Fruit fly (Drosophila melanogaster): ENCODE data around the gene Bdp1.

The Bdp1 gene

DNA sequence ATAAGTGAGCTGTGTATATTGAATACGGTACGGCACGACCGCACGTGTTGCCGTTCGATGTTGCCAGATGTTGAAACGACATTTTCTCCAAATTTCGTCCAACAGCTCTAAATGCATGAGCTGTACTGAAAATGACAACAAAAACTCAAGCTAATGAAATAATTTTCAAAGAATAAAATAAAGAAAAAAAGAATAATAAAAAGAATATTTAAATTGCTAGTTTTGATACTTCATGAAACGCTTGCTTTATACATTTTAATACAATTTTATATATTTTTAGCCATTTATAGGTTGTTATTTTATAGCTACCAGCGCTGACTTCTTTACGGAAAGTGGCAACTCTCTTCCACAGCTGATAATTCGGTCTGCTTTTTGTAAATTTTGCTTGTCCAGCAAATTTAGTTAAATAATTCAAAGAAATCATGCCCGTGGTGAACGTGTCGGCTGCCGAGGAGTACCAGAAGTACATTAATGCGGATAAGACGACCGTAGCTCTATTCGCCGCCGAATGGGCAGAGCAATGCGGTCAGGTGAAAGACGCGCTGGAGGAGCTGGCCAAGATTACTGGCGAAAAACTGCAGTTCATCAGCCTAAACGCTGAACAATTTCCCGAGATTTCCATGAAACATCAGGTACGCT, 7.5 kb downstream of the Bdp1 start, which contains the start of the genes Nnp-1 and Grx3:
Gene Nnp-1 (minus strand): TSS at position 81 of the 639 bp plus-strand sequence.
Gene Grx3 (plus strand): TSS at position 339 of the 639 bp plus-strand sequence.
- TF ChIP-seq CG9948 (tag; optimal IDR thresholded peaks at IDR 0.05) (peak; percentile 39), D1 (tag; optimal IDR thresholded peaks at IDR 0.05) (peak; percentile 30), CG32121 (GFP tag; IDR thresholded peaks at IDR 0.05) (0 out of 2 replicates have a peak, but pooled peaks have one; percentile 35), rn (GFP tag; IDR thresholded peaks at IDR 0.05) (0 out of 2 replicates have a peak, but pooled peaks have one; percentile 13), CG10348 (GFP tag; IDR thresholded peaks at IDR 0.05) (no peak), CG17806 (tag; optimal IDR thresholded peaks at IDR 0.05) (no peak), CG14655 (GFP tag; optimal IDR thresholded peaks at IDR 0.05) (no peak), Ets98B (GFP tag; IDR thresholded peaks at IDR 0.05) (no peak), CG8159 (tag; optimal IDR thresholded peaks at IDR 0.05) (peak; percentile 44), Snoo (tag; optimal IDR thresholded peaks at IDR 0.05) (peak; percentile 3)

DNA sequence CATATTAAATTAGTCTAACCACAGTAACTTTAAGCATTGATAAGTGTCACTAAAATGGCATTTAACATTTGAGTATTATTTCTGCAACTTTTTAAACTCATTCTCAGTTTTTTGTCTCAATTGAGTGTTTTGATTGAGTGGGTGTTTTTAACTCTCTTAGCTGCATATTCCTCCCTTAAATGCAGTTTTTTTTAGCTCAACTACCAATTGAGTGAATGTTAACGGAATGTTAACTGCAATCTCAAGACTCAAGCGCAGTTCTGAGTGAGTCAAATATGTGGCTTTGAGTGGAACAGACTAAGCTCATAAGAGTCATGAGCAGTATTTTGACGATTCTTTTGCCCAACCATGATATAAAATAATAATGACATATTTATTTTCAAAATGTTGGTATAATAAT, 10.7 kb downstream of the Bdp1 start:
- TF ChIP-seq gl (tag; optimal IDR thresholded peaks at IDR 0.05) (no peak), CG17806 (tag; optimal IDR thresholded peaks at IDR 0.05) (no peak), CG8159 (tag; optimal IDR thresholded peaks at IDR 0.05) (no peak), Snoo (tag; optimal IDR thresholded peaks at IDR 0.05) (no peak), CG34367 (tag; optimal IDR thresholded peaks at IDR 0.05) (no peak), CG32121 (GFP tag; IDR thresholded peaks at IDR 0.05) (no peak), CG15710 (tag; optimal IDR thresholded peaks at IDR 0.05) (no peak), Pif1A (GFP tag; optimal IDR thresholded peaks at IDR 0.05) (no peak), CG10348 (GFP tag; IDR thresholded peaks at IDR 0.05) (no peak), CG14655 (GFP tag; optimal IDR thresholded peaks at IDR 0.05) (no peak)

DNA sequence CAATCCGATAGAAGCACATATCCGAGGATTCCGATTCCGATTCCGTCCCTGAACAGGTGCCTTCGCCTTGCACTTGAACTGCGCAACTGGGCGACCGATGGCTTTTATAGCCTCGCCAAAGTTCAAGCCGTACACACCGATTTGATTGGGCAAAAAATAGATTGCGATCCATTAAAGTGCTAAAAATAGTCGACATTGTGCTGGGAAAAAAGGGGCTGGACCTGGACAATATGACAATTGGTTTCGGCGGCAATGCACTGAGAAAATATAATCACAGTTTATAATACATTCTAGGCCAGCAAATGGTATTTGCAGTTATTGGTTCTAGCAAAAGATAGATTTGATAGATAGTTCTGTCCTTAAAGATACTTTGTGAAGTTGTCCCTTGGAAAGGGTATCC, 12.2 kb downstream of the Bdp1 start, which contains the start of gene CG9377:
Gene CG9377 (minus strand): TSS at position 101 of the 400 bp plus-strand sequence.
- TF ChIP-seq CG14655 (GFP tag; optimal IDR thresholded peaks at IDR 0.05) (no peak), CG17806 (tag; optimal IDR thresholded peaks at IDR 0.05) (no peak), gl (tag; optimal IDR thresholded peaks at IDR 0.05) (no peak), Snoo (tag; optimal IDR thresholded peaks at IDR 0.05) (no peak)

DNA sequence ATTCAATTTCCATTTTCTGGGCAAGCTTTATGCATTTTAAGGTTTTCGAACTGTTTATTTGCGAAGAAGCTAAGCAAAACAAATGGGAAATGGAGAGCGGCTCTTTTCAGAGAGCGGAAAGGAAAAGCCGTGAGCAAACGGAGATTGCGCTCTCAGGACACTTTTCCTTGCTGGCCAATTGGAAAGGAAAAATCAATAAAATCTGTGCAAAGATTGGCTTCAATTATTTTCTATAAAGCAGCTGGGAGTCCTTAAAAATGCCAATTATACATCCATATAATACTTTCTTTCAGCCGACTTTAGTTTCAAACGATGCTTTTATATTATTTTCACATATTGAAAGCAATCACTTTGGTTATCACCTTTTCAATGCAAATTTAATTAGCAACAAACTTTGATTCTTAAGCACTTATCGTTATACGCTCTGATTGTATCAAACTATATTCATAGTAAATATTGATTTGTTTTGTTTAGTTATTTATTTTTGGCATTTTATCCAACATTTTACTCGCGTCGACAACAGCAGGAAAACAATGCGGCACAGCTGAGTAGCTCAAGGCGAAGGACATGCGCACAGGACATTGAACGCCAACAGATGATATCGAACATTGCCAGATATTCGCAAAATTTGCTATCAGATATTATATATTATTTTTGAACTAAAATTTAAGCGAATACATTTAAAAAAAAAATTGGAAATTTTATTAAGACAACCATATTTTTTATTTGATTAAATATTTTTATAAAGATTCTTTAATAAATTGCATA, 18.9 kb downstream of the Bdp1 start, which contains the start of gene CG9395:
Gene CG9395 (minus strand): TSS at position 494 of the 768 bp plus-strand sequence.
- TF ChIP-seq CG9948 (tag; optimal IDR thresholded peaks at IDR 0.05), result no peak
- TF ChIP-seq EcR (GFP tag; optimal IDR thresholded peaks at IDR 0.05), result no peak
- no peak for TF ChIP-seq Pif1B (GFP tag; optimal IDR thresholded peaks at IDR 0.05)

dm6 chr2L:13349237-13349902, 24.3 kb downstream of the Bdp1 start:
- TF ChIP-seq CG13204 (GFP tag; optimal IDR thresholded peaks at IDR 0.05) (no peak), CG10348 (GFP tag; IDR thresholded peaks at IDR 0.05) (no peak), CG15710 (tag; optimal IDR thresholded peaks at IDR 0.05) (no peak), CG8301 (tag; optimal IDR thresholded peaks at IDR 0.05) (no peak), CG17806 (tag; optimal IDR thresholded peaks at IDR 0.05) (no peak), CG32121 (GFP tag; IDR thresholded peaks at IDR 0.05) (no peak), Pif1A (GFP tag; optimal IDR thresholded peaks at IDR 0.05) (no peak), CG9948 (tag; optimal IDR thresholded peaks at IDR 0.05) (no peak), CG4496 (GFP tag; IDR thresholded peaks at IDR 0.05) (no peak), D1 (tag; optimal IDR thresholded peaks at IDR 0.05) (no peak), CG12605 (GFP tag; IDR thresholded peaks at IDR 0.05) (no peak), Snoo (tag; optimal IDR thresholded peaks at IDR 0.05) (no peak)

dm6 chr2L:13347473-13347872, 26.2 kb downstream of the Bdp1 start, which contains the start of gene CG16826:
CG16826 (plus strand) TSS chr2L:13347773.
- TF ChIP-seq rn (GFP tag; IDR thresholded peaks at IDR 0.05) (no peak), CG9948 (tag; optimal IDR thresholded peaks at IDR 0.05) (no peak), EcR (GFP tag; optimal IDR thresholded peaks at IDR 0.05) (no peak), CG32121 (GFP tag; IDR thresholded peaks at IDR 0.05) (no peak), CG8159 (tag; optimal IDR thresholded peaks at IDR 0.05) (no peak), CG4496 (GFP tag; IDR thresholded peaks at IDR 0.05) (no peak), Pif1A (GFP tag; optimal IDR thresholded peaks at IDR 0.05) (no peak)

dm6 chr2L:13332736-13333135, 41.0 kb downstream of the Bdp1 start:
- TF ChIP-seq CG9948 (tag; optimal IDR thresholded peaks at IDR 0.05), result no peak
- TF ChIP-seq D1 (tag; optimal IDR thresholded peaks at IDR 0.05), result peak; percentile 16

Measured in whole organism, pupa.